Worm (Caenorhabditis elegans): Measurements from ENCODE around the gene C27C12.3.
A peak's percentile ranks its signal among the peaks of the same experiment; 100 is the strongest.

Gene C27C12.3

ce11 chrX:14841030-14841429, 24.6 kb downstream of the C27C12.3 start:
- TF ChIP-seq nhr-102 (tag; optimal IDR thresholded peaks at IDR 0.05) (no peak), mxl-2 (GFP tag; conservative IDR thresholded peaks at IDR 0.05) (no peak), rbr-2 (tag; optimal IDR thresholded peaks at IDR 0.05) (peak; percentile 91), hlh-30 (tag; optimal IDR thresholded peaks at IDR 0.05; ENCODE audit: insufficient read depth) (peak; percentile 95), dpl-1 (GFP tag; optimal IDR thresholded peaks at IDR 0.05) (peak; percentile 75), aha-1 (tag) (peak; percentile 99), zip-2 (tag; optimal IDR thresholded peaks at IDR 0.05) (no peak), saeg-2 (GFP tag; IDR thresholded peaks at IDR 0.05) (0 out of 2 replicates have a peak, but pooled peaks have one; percentile 22), unc-39 (tag; optimal IDR thresholded peaks at IDR 0.05) (no peak), mdt-29 (GFP tag; IDR thresholded peaks at IDR 0.05) (no peak), sdz-12 (GFP tag; optimal IDR thresholded peaks at IDR 0.05) (no peak), duxl-1 (tag; optimal IDR thresholded peaks at IDR 0.05; ENCODE audit: poor library complexity) (no peak), fkh-10 (GFP tag; optimal IDR thresholded peaks at IDR 0.05) (peak; percentile 94), F37D6.2 (tag; optimal IDR thresholded peaks at IDR 0.05) (peak; percentile 84), nhr-42 (GFP tag; IDR thresholded peaks at IDR 0.05) (0 out of 2 replicates have a peak, but pooled peaks have one; percentile 18), nhr-25 (tag; optimal IDR thresholded peaks at IDR 0.05; ENCODE audit: borderline replicate concordance, insufficient read depth) (peak; percentile 38), Y48G9A.11 (GFP tag; IDR thresholded peaks at IDR 0.05) (no peak), pha-4 (GFP tag; IDR thresholded peaks at IDR 0.05) (peak; percentile 59; the same call in 1 of the 2 replicates), pha-4 (tag; optimal IDR thresholded peaks at IDR 0.05) (peak; percentile 97), set-16 (GFP tag; IDR thresholded peaks at IDR 0.05) (peak; percentile 64; the same call in 1 of the 2 replicates), mxl-3 (GFP tag; optimal IDR thresholded peaks at IDR 0.05) (peak; percentile 74), lin-38 (GFP tag; IDR thresholded peaks at IDR 0.05) (peak; percentile 49), lsy-2 (tag; optimal IDR thresholded peaks at IDR 0.05) (peak; percentile 68 to 86), D1046.2 (GFP tag; IDR thresholded peaks at IDR 0.05) (no peak), nhr-77 (tag; optimal IDR thresholded peaks at IDR 0.05) (peak; percentile 85), ZK546.5 (tag; optimal IDR thresholded peaks at IDR 0.05) (no peak), tag-97 (GFP tag; IDR thresholded peaks at IDR 0.05) (no peak), Y75B8A.6 (GFP tag; IDR thresholded peaks at IDR 0.05) (no peak), unc-130 (GFP tag; optimal IDR thresholded peaks at IDR 0.05) (no peak), lin-39 (tag; optimal IDR thresholded peaks at IDR 0.05) (no peak), zfp-2 (tag; optimal IDR thresholded peaks at IDR 0.05) (no peak), T26A8.4 (GFP tag; IDR thresholded peaks at IDR 0.05) (no peak), mes-2 (tag; optimal IDR thresholded peaks at IDR 0.05; ENCODE audit: poor library complexity, severe bottlenecking) (peak; percentile 84), snpc-4 (tag; optimal IDR thresholded peaks at IDR 0.05) (no peak), egl-43 (GFP tag; IDR thresholded peaks at IDR 0.05) (no peak; the same call in 1 of the 2 replicates), F10B5.3 (tag; optimal IDR thresholded peaks at IDR 0.05) (peak; percentile 1), ceh-20 (GFP tag; IDR thresholded peaks at IDR 0.05) (peak; percentile 67; the same call in 1 of the 2 replicates), ztf-7 (tag; optimal IDR thresholded peaks at IDR 0.05) (peak; percentile 36), cey-2 (tag; optimal IDR thresholded peaks at IDR 0.05; ENCODE audit: borderline replicate concordance, insufficient read depth) (no peak), ceh-32 (tag; optimal IDR thresholded peaks at IDR 0.05; ENCODE audit: poor library complexity) (peak; percentile 49), snpc-1.2 (GFP tag; IDR thresholded peaks at IDR 0.05) (no peak), pqm-1 (tag; optimal IDR thresholded peaks at IDR 0.05) (peak; percentile 39), dmd-8 (GFP tag; IDR thresholded peaks at IDR 0.05) (no peak), fos-1 (tag; optimal IDR thresholded peaks at IDR 0.05) (no peak), jun-1 (tag; optimal IDR thresholded peaks at IDR 0.05) (peak; percentile 60), dmd-9 (GFP tag; IDR thresholded peaks at IDR 0.05) (no peak), vab-7 (GFP tag; IDR thresholded peaks at IDR 0.05) (peak; percentile 50), dve-1 (tag; optimal IDR thresholded peaks at IDR 0.05; ENCODE audit: insufficient read depth) (peak; percentile 87), ama-1 (optimal IDR thresholded peaks at IDR 0.05) (peak; percentile 10), T20F7.1 (GFP tag; optimal IDR thresholded peaks at IDR 0.05) (peak; percentile 60), lim-7 (GFP tag; IDR thresholded peaks at IDR 0.05) (no peak)

Measured in whole organism, L4 larva.